Fruit fly (Drosophila melanogaster) whole organism: ENCODE results near the gene CG6999.

Source experiments
- CG8478 ChIP-seq: fragments of >200 bp; optimal IDR thresholded peaks from 2 replicates; lab custom pipeline; 2018; ENCODE audit warnings: inconsistent platforms
- Dll ChIP-seq: fragments of >200 bp; optimal IDR thresholded peaks from 2 replicates; lab custom pipeline; 2017
- EcR ChIP-seq, 2 experiments: fragments of >200 bp; optimal IDR thresholded peaks; 2 replicates each; lab custom pipeline; 2017; ENCODE audit warnings: missing biosample characterization in 2 of 2, missing genetic modification characterization in 2 of 2, missing genetic modification reagents in 2 of 2
- pan ChIP-seq: fragments of >200 bp; optimal IDR thresholded peaks from 2 replicates; lab custom pipeline; 2017
- psq ChIP-seq: fragments of >200 bp; optimal IDR thresholded peaks from 2 replicates; lab custom pipeline; 2017
- usp ChIP-seq: fragments of >200 bp; optimal IDR thresholded peaks from 2 replicates; lab custom pipeline; 2017; ENCODE audit warnings: missing biosample characterization, missing genetic modification characterization, mixed read lengths

DNA sequence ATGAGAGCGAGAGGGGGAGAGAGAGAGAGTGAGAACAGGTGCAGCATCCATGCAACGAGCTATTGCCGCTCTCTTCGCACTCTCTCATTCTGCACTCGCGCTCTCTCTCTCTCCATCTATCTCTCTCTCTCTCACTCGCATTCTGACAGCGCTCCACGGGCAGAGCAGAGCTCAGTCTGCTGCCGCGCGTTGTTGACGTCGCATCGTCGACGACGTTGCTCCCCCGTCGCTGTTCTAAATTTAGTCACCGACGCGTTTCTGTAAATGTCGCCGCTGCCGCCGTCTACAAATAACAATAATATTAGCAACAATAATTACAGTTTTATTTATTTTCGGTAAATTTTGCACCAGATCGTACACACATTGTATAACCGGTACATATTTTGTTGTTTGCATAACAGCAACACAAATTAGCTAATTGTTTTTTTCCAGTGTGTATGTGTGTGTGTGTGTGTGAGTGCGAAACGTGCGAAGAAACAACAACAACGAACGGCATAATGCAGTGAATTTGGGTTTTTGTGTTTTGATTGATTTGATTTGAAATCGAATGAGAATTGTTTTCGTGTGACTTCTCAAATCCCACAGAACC is 45.6 kb upstream of the CG6999 start:
- TF ChIP-seq CG8478 (peak; percentile 84), Dll (peak; percentile 88), psq (lab: Kevin White, UChicago) (no peak), usp (no peak), pan (lab: Kevin White, UChicago) (no peak), EcR (GFP tag; optimal IDR thresholded peaks at IDR 0.05; lab: Kevin White, UChicago) (no peak)
